Worm (Caenorhabditis elegans): ENCODE results near the gene F14H3.15.
A peak's percentile ranks its signal among the peaks of the same experiment; 100 is the strongest.

F14H3.15 gene

DNA sequence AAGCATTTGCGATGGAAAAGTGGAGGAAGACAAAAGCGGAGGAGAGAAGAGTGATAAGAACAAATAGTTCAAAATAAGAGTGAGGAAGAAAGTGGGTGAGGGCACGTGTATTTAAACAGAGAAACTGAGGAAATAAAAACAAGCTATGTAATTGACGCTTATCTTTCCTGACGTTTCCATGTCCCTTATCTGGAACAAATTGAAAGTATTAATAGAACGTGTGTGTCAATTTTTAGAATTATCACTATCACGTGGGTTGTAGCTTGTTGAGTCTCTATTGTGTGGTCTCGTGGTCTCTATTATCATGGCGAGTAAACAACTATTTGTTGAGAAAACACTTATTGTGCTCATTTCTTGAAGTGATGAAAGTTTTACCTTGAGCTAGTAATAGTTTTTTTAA is 14.2 kb downstream of the F14H3.15 start, which contains the start of gene T10C6.15:
TSS of gene T10C6.15 (minus strand) at position 104 of the 400 bp plus-strand sequence.
- TF ChIP-seq tbx-8 (GFP tag; optimal IDR thresholded peaks at IDR 0.05) (no peak), nhr-76 (tag; optimal IDR thresholded peaks at IDR 0.05) (no peak), unc-62 (GFP tag; optimal IDR thresholded peaks at IDR 0.05) (no peak), lsy-2 (tag; optimal IDR thresholded peaks at IDR 0.05) (no peak), cnd-1 (tag; optimal IDR thresholded peaks at IDR 0.05) (no peak), M03D4.4 (tag; optimal IDR thresholded peaks at IDR 0.05) (no peak), elt-3 (tag; optimal IDR thresholded peaks at IDR 0.05) (no peak), ztf-11 (tag; optimal IDR thresholded peaks at IDR 0.05) (no peak)

DNA sequence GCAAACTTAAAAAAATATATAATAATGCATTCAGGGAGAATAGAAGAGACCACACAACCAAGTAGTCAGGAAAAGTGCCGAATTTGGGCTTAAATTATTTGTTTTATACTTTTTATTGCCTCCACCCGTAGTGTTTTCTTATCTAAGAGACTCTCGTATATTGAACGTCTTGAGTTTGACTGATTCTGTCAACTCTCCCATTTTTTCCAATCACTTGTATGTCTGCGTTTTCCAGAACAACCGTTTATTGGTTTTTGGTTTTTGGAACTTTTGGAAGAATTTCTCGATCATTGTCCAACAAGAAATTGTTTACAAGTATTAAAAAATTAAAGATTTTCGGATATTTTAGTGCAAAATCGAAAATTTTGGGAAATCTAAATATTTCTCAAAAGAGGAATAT is 16.3 kb downstream of the F14H3.15 start:
- no peak for TF ChIP-seq nhr-2 (tag; optimal IDR thresholded peaks at IDR 0.05)

DNA sequence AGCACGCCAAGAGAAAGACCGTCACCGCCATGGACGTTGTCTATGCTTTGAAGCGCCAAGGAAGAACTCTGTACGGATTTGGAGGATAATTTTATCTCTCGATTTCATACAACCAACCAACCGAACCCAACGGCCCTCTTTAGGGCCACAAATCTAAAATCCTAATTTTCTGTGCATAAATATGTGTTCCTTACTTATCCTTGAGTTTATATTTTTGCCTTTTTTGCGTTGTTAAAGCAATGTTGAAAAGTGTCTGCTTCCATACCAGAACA is 17.4 kb downstream of the F14H3.15 start:
- TF ChIP-seq zip-8 (tag; optimal IDR thresholded peaks at IDR 0.05): peak; percentile 24
- TF ChIP-seq mls-2 (tag; optimal IDR thresholded peaks at IDR 0.05): no peak
- TF ChIP-seq snpc-4 (tag; optimal IDR thresholded peaks at IDR 0.05): no peak
- TF ChIP-seq sem-2 (GFP tag; optimal IDR thresholded peaks at IDR 0.05): peak; percentile 9

DNA sequence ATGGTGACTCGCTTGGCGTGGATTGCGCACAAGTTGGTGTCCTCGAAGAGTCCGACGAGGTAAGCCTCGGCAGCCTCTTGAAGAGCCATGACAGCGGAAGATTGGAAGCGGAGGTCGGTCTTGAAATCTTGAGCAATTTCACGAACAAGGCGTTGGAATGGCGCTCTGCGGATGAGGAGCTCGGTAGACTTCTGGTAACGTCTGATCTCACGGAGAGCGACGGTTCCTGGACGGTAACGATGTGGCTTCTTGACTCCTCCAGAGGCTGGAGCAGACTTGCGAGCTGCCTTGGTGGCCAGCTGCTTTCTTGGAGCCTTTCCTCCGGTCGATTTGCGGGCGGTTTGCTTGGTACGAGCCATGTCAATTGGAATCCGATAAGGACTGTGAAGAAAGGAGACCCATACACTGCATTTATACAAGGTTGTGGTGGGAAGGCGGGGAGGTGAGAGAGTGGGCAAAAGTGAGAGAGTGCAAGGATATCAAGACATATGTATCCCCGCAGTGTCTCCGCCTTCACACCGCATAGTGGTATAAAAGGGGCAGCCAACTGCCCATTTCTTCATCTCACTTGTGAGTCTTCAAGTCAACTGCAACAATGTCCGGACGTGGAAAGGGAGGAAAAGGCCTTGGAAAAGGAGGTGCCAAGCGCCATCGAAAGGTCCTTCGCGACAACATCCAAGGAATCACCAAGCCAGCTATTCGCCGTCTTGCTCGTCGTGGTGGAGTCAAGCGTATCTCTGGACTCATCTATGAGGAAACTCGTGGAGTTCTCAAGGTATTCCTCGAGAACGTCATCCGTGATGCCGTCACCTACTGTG is 17.9 kb downstream of the F14H3.15 start, which contains the start of the genes his-2 and his-1:
TSS of gene his-2 (minus strand) at position 359 of the 818 bp plus-strand sequence.
TSS of gene his-1 (plus strand) at position 596 of the 818 bp plus-strand sequence.
- TF ChIP-seq sptf-1 (tag; optimal IDR thresholded peaks at IDR 0.05) (peak; percentile 22), cnd-1 (tag; optimal IDR thresholded peaks at IDR 0.05) (peak; percentile 39)

DNA sequence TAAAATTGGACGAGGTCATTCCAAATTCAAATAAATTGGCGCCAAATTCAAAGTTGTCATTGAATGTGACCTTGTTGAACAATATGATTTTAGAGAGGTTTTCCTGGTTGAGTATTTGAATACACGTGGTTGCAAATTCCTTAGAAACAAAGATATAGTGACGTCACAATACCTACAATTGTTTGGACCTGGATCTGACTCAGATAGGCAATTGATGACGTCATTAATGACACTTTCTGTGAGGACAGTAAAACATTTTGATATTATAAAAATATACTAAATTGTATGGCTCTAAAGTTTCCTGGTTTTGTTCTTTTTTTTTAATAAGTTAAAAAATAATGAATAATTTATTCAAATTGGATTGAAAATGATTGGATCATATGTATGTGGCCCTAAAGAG is 18.6 kb downstream of the F14H3.15 start:
- TF ChIP-seq ceh-39 (tag; optimal IDR thresholded peaks at IDR 0.05): peak; percentile 11
- peak; percentile 94 for TF ChIP-seq zip-8 (tag; optimal IDR thresholded peaks at IDR 0.05)
- no peak for TF ChIP-seq elt-3 (tag; optimal IDR thresholded peaks at IDR 0.05)
- no peak for TF ChIP-seq lsy-2 (tag; optimal IDR thresholded peaks at IDR 0.05)
- TF ChIP-seq tbx-8 (GFP tag; optimal IDR thresholded peaks at IDR 0.05): no peak
- no peak for TF ChIP-seq snpc-4 (tag; optimal IDR thresholded peaks at IDR 0.05)

DNA sequence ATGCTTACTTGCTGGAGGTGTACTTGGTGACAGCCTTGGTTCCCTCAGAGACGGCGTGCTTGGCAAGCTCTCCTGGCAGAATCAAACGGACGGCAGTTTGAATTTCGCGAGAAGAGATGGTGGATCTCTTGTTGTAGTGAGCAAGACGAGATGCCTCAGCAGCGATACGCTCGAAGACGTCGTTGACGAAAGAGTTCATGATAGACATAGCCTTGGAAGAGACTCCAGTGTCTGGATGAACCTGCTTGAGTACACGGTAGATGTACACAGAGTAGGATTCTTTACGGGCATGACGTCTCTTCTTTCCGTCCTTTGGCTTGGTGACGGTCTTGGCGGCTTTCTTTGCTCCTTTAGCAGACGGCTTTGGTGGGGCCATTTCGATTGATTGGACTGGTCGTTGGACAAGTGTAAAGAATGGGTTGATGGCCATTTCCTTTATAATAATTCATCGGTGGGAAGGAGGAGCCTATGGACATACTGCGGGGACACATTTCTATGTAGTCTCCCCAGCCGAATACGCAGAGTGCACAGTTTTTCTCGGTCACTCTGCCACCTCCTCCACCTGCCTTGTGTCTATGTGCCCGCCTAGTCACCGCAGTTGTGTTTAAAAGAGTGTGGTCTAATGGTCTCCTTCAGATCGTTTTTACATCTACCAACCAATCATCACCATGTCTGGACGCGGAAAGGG is 19.8 kb downstream of the F14H3.15 start, which contains the start of the genes his-4 and his-3:
TSS of gene his-4 (minus strand) at position 376 of the 688 bp plus-strand sequence.
TSS of gene his-3 (plus strand) at position 669 of the 688 bp plus-strand sequence.
- TF ChIP-seq lsy-2 (tag; optimal IDR thresholded peaks at IDR 0.05): peak; percentile 43
- TF ChIP-seq zip-8 (tag; optimal IDR thresholded peaks at IDR 0.05): peak; percentile 32
- TF ChIP-seq mep-1 (tag; optimal IDR thresholded peaks at IDR 0.05): peak; percentile 57
- TF ChIP-seq cnd-1 (tag; optimal IDR thresholded peaks at IDR 0.05): peak; percentile 86
- peak; percentile 87 for TF ChIP-seq pha-4 (tag; optimal IDR thresholded peaks at IDR 0.05)
- TF ChIP-seq ceh-39 (tag; optimal IDR thresholded peaks at IDR 0.05): peak; percentile 86
- peak; percentile 62 for TF ChIP-seq nhr-2 (tag; optimal IDR thresholded peaks at IDR 0.05)
- peak; percentile 24 for TF ChIP-seq sptf-1 (tag; optimal IDR thresholded peaks at IDR 0.05)
- TF ChIP-seq ztf-11 (tag; optimal IDR thresholded peaks at IDR 0.05): peak; percentile 94
- TF ChIP-seq M03D4.4 (tag; optimal IDR thresholded peaks at IDR 0.05): peak; percentile 26
- peak; percentile 13 for TF ChIP-seq unc-62 (GFP tag; optimal IDR thresholded peaks at IDR 0.05)
- peak; percentile 96 for TF ChIP-seq lin-13 (tag; optimal IDR thresholded peaks at IDR 0.05)
- TF ChIP-seq drap-1 (GFP tag; optimal IDR thresholded peaks at IDR 0.05): peak; percentile 81

DNA sequence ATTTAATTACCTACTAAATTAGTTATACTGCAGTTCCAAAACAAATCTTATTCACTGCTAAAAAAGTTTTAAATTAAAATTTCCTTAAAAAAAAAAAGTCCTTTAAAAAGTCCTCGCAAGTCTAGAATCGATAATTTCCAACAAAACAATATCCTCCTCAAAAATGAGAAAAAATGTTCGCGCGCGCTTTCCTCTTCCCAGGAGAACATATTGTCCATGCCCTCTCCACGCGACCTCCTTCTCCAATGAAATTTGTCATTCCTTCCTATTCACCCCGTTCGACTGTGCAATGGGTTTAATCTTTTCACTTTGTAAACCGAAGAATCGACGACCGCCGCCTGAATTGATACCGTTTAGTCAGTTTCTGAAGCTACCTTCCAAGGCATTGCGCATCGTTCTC is 23.9 kb downstream of the F14H3.15 start, which contains the start of gene T10C6.10:
TSS of gene T10C6.10 (plus strand) at position 248 of the 400 bp plus-strand sequence.
- TF ChIP-seq snpc-4 (tag; optimal IDR thresholded peaks at IDR 0.05) (no peak), sem-2 (GFP tag; optimal IDR thresholded peaks at IDR 0.05) (no peak), lsy-2 (tag; optimal IDR thresholded peaks at IDR 0.05) (no peak), nhr-76 (tag; optimal IDR thresholded peaks at IDR 0.05) (no peak), hlh-1 (tag; optimal IDR thresholded peaks at IDR 0.05) (no peak), ztf-11 (tag; optimal IDR thresholded peaks at IDR 0.05) (no peak), bed-3 (GFP tag; optimal IDR thresholded peaks at IDR 0.05) (no peak), ceh-39 (tag; optimal IDR thresholded peaks at IDR 0.05) (no peak), unc-39 (tag; optimal IDR thresholded peaks at IDR 0.05) (no peak), unc-62 (GFP tag; optimal IDR thresholded peaks at IDR 0.05) (no peak), ham-2 (GFP tag; optimal IDR thresholded peaks at IDR 0.05) (no peak), blmp-1 (tag; optimal IDR thresholded peaks at IDR 0.05) (no peak), nhr-12 (tag; optimal IDR thresholded peaks at IDR 0.05) (no peak), nhr-28 (tag; optimal IDR thresholded peaks at IDR 0.05) (no peak), nhr-2 (tag; optimal IDR thresholded peaks at IDR 0.05) (no peak), elt-1 (tag; optimal IDR thresholded peaks at IDR 0.05; ENCODE audit: borderline replicate concordance, insufficient read depth) (no peak)

All from whole organism, mixed stage, embryonic.